Fruit fly (Drosophila melanogaster): Measurements from ENCODE around the gene Drsl3.

Drsl3 gene

DNA sequence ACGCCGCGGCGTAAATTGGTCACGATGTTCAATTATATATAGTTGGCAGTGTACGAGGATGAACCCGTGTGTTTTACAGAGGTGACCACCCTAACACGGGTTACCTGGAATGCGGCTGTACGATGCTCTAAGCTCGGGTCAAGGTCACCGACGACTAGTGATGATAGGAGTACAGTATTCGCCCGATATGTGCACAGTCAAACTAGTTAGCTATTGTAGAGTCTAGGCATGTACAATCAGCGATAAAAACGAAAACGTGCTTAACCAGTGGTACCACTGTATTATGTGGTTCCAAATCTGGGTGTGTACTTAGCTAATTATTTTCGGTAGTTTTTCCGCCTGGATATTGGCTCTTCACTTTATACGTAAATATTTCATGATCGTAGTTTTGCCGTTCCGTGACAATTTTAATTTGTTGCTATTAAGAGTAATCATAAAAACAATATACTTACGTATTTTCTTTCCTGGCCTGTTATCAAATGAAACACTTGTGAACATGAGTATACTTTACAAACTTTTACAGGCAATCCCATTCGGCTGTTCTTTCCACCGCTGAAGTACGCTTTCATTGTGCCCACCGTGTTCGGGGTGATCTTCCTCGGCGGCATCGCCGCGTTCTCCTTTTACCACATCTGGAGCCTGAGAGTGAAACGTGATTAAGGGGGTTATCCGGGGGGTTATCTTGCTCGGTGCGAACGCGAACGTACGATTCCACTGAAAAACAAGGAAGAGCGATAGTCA lies 5.4 kb downstream of the Drsl3 start:
- no peak for TF ChIP-seq CG8478 (optimal IDR thresholded peaks at IDR 0.05)
- no peak for TF ChIP-seq psq (optimal IDR thresholded peaks at IDR 0.05)
- TF ChIP-seq usp (GFP tag; optimal IDR thresholded peaks at IDR 0.05) = no peak
- TF ChIP-seq EcR (GFP tag; optimal IDR thresholded peaks at IDR 0.05) = no peak
- no peak for TF ChIP-seq pan (optimal IDR thresholded peaks at IDR 0.05)
- TF ChIP-seq Dll (optimal IDR thresholded peaks at IDR 0.05) = no peak

DNA sequence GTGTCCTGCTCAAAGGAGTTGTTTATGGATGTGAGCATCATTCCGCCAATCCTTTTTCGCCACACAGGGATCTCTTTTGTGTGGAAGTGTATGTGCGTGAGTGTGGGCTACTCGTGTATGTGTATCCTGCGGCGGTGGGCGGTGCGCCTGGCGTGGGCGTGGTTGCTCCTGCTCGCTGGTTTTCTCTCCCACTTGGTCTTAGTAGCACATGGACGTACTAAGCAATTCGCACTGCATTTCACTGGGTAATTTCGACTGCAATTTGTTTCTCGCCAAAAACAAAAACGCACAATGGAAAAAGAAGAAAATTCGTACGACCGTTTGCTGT lies 10.8 kb downstream of the Drsl3 start:
- no peak for TF ChIP-seq pan (optimal IDR thresholded peaks at IDR 0.05)
- no peak for TF ChIP-seq psq (optimal IDR thresholded peaks at IDR 0.05)
- TF ChIP-seq Dll (optimal IDR thresholded peaks at IDR 0.05) = no peak
- no peak for TF ChIP-seq CG8478 (optimal IDR thresholded peaks at IDR 0.05)
- no peak for TF ChIP-seq usp (GFP tag; optimal IDR thresholded peaks at IDR 0.05)
- TF ChIP-seq EcR (GFP tag; optimal IDR thresholded peaks at IDR 0.05) = no peak

DNA sequence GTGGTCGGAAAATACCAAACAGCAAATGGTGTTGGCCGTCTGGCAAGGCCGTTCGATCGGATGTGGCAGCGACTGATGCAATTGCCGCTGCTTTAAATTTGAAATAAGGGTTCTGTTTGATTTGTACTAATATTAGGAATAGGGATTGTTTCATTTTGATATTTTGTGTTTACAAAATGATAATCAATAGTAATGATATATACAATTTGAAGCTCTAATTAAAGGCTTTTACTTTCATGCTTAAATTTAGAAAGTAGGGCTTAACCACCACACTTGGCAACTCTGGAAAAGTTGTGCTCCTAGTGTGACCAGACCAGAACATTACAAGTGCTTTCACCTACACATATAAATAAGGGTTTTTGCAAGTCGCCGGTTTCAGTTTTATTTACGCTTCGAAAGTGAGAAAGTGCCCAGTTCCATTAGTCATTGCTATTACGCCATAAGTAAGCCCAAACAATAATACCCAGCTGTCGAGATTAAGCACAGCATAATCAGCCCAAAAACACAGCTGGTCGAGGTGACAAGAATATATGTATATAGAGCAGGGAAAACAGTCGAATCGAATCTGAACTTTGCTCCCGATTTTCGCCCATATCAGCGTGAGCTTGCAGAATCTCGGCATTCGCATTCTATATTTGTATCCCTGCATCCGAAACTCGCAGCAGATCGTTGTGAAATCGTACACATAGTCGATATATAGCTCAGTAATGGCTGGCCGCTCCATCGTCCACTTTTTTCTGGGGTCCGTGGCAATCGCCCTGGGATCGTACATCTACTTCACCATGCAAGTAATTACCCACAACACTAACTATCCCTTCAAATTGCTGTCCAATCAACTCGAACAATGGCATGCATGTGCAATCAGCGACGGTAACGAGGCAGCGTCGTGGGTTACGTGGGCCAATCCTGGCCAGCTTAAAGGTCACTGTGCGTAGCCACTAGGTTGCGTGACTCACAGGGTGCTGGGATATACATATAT lies 11.4 kb downstream of the Drsl3 start, which contains the start of gene Gtpx:
Gene Gtpx, plus strand, starts transcription at position 341 of the 979 bp plus-strand sequence.
- TF ChIP-seq pan (optimal IDR thresholded peaks at IDR 0.05) (no peak), CG8478 (optimal IDR thresholded peaks at IDR 0.05) (no peak), psq (optimal IDR thresholded peaks at IDR 0.05) (no peak), EcR (GFP tag; optimal IDR thresholded peaks at IDR 0.05) (no peak)

DNA sequence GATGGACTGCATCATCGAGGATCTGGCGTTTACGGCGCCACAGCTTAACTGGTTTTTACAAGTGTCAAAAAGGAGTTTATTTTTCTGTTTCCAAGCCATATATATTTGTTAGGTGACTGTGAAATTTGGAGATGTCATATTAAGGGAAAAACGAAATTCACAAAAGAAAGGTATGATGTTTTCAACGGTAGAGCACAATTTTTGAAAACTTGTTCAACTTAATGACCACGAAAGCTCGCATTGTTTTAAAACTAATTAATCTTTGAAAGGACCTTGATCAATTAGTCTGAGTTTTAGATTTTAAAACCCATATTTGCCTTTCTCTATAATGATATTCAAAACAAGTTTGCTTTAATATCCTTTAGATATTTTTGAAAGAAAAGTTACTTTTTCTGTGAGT lies 14.0 kb downstream of the Drsl3 start, which contains the start of gene Strip:
Gene Strip, minus strand, starts transcription at position 101 of the 400 bp plus-strand sequence.
- TF ChIP-seq EcR (GFP tag; optimal IDR thresholded peaks at IDR 0.05) (no peak), pan (optimal IDR thresholded peaks at IDR 0.05) (no peak)

DNA sequence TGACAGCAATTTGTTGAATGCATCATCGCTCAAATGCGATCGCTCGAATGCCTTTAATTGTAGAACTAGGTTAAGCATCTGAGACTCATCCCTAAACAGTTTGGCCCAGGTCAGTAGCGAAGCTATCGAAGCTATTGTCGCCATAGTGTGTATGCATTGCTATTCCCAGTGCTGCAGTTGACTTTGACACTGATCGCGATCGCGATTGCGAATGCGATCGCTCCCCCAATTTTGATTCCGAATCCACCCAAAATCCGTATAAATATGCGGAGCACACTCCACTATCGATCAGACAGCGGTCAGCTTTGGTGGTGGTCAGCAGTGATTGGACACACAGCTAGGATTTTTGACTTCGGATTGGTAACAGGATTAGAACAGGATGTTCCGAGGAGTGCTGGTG lies 15.0 kb downstream of the Drsl3 start, which contains the start of gene CG14961:
Gene CG14961, plus strand, starts transcription at position 301 of the 400 bp plus-strand sequence.
- no peak for TF ChIP-seq Dll (optimal IDR thresholded peaks at IDR 0.05)
- TF ChIP-seq usp (GFP tag; optimal IDR thresholded peaks at IDR 0.05) = no peak
- TF ChIP-seq pan (optimal IDR thresholded peaks at IDR 0.05) = no peak
- no peak for TF ChIP-seq EcR (GFP tag; optimal IDR thresholded peaks at IDR 0.05)
- no peak for TF ChIP-seq CG8478 (optimal IDR thresholded peaks at IDR 0.05)
- no peak for TF ChIP-seq psq (optimal IDR thresholded peaks at IDR 0.05)

DNA sequence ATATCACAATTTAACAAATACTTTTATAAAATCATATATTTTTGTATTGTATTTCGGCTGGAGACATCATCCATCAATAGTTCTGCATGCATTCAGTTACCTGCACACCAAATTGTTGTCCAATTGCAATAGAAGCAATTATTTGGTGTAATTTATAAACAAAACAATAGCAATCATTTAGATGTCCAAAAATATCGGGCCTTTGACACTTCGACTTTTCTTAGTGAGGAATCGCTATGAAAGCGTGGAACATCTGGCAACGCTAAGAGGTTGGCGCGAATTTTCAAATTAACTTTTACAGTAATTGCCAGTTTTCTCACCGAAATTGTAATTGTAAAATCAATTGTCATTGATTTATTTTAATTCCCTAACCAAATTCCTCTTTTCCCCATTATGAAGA lies 20.0 kb downstream of the Drsl3 start, which contains the start of gene CG14969:
Gene CG14969, minus strand, starts transcription at position 195 of the 400 bp plus-strand sequence.
- TF ChIP-seq usp (GFP tag; optimal IDR thresholded peaks at IDR 0.05) = no peak

DNA sequence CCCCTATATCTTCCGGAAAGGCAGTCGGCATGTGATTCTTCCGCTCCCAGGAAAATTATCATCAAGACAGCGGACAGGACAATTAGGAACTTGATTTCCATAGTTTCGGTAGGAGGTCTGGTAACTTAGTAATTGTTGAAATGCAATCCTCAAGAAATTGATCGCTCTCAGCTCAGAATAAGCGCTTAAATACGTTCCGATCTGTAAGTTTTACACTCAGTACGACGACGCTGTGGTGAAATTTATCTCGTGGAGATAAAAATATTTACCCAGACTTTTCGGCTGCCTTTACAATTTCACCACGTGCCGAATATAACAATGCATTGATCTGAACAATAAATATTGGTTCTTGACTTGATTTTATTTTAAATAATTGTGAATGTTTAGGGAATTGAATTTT lies 20.9 kb downstream of the Drsl3 start, which contains the start of gene Drsl1:
Gene Drsl1, minus strand, starts transcription at position 101 of the 400 bp plus-strand sequence.
- no peak for TF ChIP-seq psq (optimal IDR thresholded peaks at IDR 0.05)
- TF ChIP-seq Dll (optimal IDR thresholded peaks at IDR 0.05) = no peak
- no peak for TF ChIP-seq usp (GFP tag; optimal IDR thresholded peaks at IDR 0.05)
- no peak for TF ChIP-seq CG8478 (optimal IDR thresholded peaks at IDR 0.05)
- TF ChIP-seq EcR (GFP tag; optimal IDR thresholded peaks at IDR 0.05) = no peak
- no peak for TF ChIP-seq pan (optimal IDR thresholded peaks at IDR 0.05)

DNA sequence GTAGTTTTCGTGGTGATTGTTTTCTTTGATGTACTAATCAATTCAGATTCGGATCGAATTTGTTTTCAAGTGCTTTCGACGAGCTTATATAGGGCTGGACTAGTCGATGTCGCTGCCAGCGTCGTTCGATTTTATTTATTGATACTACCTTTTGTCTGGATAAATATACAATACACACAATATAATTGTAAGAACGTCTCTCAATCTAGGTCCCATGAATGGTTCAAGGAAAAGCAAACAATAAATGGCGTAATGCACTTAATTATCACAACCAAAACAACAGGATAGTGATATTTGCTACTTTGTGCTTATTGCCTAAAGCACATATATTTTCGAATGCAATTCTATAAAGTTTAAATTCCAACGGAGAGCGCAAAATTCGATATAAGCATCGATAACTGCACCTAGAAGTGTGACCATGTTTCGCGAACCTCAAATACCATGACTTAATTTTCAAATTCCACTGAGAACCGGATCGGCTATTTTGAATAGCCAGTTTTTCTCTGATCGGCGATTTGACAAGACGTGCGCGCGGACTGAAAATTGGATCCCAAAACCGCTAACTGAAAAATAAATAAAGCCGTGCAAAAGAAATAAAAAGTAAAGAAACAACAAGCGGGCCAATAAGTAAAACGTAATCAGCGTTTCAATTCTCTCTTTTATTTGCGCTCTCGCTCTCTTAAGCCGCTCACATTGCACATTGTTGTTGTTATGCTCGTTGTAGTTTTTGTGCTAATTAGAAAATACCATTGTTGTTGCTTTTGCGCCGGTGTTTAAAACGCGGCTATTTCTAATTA lies 21.8 kb downstream of the Drsl3 start, which contains the start of the genes Drsl6 and kst:
Gene Drsl6, minus strand, starts transcription at position 51 of the 797 bp plus-strand sequence.
Gene kst, plus strand, starts transcription at position 493 of the 797 bp plus-strand sequence.
- TF ChIP-seq Dll (optimal IDR thresholded peaks at IDR 0.05) = no peak
- TF ChIP-seq usp (GFP tag; optimal IDR thresholded peaks at IDR 0.05) = no peak
- no peak for TF ChIP-seq psq (optimal IDR thresholded peaks at IDR 0.05)
- no peak for TF ChIP-seq pan (optimal IDR thresholded peaks at IDR 0.05)

DNA sequence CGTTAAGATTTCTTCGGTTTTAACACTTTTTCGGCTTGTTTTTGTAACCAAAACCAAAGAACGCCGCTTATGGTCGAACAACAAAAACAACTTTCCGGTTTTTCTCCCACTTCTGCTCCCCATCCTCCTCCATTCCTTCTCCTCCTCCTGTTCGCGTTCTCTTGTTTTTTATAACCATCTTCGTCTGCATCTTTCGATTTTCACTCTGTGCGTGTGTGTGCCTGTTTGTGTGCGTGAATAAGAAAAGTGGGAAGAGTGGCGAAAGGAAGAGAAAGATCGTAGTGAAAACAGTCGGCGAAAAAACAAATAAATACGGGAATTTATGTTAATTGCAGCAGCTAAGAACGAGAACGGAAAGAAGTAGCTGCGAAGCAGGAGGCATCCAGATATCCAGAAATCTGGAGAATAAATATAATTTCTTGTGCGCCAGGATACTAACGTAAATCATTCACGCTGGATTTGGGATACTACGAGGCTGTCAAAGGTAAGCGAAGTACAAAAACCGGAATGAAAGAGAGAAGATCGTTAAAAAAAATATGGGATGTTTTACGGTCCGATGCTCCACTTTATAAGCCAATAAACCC lies 22.6 kb downstream of the Drsl3 start:
- TF ChIP-seq CG8478 (optimal IDR thresholded peaks at IDR 0.05) (no peak), EcR (GFP tag; optimal IDR thresholded peaks at IDR 0.05) (no peak), usp (GFP tag; optimal IDR thresholded peaks at IDR 0.05) (no peak), Dll (optimal IDR thresholded peaks at IDR 0.05) (no peak), pan (optimal IDR thresholded peaks at IDR 0.05) (no peak), psq (optimal IDR thresholded peaks at IDR 0.05) (no peak)

DNA sequence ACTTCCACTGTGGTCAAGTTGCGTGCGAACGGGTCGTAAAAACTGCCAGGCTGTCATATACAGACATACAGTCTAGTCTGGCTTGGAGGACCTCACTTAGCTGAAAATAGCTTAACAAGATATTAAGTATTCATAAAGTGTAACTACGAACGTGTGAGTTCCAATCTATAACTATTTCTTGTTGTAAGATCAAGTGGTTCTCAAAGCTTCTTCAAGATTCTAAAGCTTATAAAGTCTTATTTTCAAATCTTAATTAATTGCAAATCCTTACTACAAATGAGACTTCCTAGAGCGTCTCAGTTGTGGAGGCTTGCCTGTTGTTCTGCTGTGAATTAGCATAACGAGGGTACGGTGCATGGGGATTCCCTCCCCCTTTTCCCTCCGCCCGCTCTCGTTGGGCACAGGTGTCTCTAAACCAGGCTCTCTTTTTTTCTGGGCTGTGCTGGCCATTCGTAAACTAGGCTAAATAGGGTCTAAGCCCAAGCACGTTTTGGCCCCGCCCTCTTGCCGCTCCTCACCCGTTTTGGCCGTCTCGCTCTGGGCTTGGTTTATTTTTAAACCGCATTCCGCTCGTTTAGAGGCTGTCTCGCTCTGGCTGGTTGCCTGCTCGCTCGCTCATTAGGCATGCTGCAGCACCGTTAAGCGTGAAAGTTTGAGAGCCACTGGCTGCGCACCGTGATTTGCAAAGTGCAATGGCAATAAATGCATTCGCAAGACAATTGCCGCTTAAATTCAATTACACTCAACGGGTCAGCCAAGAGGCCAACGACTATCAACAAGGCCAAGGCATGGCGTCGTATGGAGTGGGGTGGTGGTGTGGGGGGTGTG lies 23.4 kb downstream of the Drsl3 start:
- TF ChIP-seq EcR (GFP tag; optimal IDR thresholded peaks at IDR 0.05) (no peak), usp (GFP tag; optimal IDR thresholded peaks at IDR 0.05) (no peak)
